Fruit fly (Drosophila melanogaster): ENCODE data around the gene muc.

The muc gene

DNA sequence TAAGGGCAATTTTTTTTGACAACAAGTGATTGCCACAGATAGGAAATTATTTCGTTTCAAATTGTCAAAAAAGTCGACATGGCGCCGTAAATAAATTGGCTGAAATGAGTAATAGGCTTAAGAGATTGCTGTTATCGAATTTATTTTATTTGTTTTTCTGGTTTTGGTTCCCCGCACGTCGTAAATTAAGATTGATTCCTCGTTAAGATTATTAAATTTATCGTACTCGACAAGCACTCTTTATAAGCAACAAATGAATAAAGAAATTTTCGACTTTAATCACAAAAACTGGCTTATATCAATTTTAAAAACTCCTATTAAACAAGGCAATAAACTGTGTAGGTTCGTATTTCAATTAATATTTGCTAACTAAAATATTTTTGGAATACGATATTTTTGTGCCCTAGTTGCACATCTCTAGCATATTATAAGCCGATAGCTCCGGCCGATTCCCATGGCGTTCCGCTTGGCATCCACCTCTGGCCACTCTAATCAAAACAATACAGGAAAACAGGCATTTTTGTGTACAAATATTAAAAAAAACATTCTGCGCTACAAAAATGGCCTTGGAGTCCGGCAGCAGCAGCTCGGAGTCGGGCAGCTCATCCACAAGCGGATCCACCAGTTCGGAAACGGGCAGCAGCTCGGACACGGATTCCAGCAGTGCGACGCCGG is 14.6 kb upstream of the muc start, which contains the start of gene chm (continued):
- no peak for TF ChIP-seq Jarid2 (GFP tag; optimal IDR thresholded peaks at IDR 0.05)
- peak; percentile 17 for TF ChIP-seq CG15696 (tag; optimal IDR thresholded peaks at IDR 0.05)
- no peak for TF ChIP-seq CG15269 (tag; optimal IDR thresholded peaks at IDR 0.05)
- TF ChIP-seq ci (GFP tag; IDR thresholded peaks at IDR 0.05), result no peak
- TF ChIP-seq nerfin-2 (GFP tag; IDR thresholded peaks at IDR 0.05; ENCODE audit: partially characterized antibody), result peak; percentile 76
- no peak for TF ChIP-seq seq (GFP tag; IDR thresholded peaks at IDR 0.05)
- TF ChIP-seq CG10543 (GFP tag; optimal IDR thresholded peaks at IDR 0.05), result peak; percentile 0
- TF ChIP-seq Ets65A (GFP tag), result peak; percentile 87
- peak; percentile 3 for TF ChIP-seq shn (GFP tag; optimal IDR thresholded peaks at IDR 0.05)
- no peak for TF ChIP-seq run (tag; optimal IDR thresholded peaks at IDR 0.05)
- peak; percentile 77 for TF ChIP-seq hb (GFP tag; IDR thresholded peaks at IDR 0.05; ENCODE audit: partially characterized antibody)
- no peak for TF ChIP-seq CG6683 (GFP tag; optimal IDR thresholded peaks at IDR 0.05)
- TF ChIP-seq CG13287 (GFP tag; IDR thresholded peaks at IDR 0.05; ENCODE audit: partially characterized antibody), result peak; percentile 93
- TF ChIP-seq MBD-R2 (GFP tag; IDR thresholded peaks at IDR 0.05), result peak; percentile 88
- peak; percentile 70 for TF ChIP-seq Rfx (GFP tag; IDR thresholded peaks at IDR 0.05)
- TF ChIP-seq sr (GFP tag; IDR thresholded peaks at IDR 0.05), result no peak
- TF ChIP-seq da (GFP tag; optimal IDR thresholded peaks at IDR 0.05), result no peak
- no peak for TF ChIP-seq cas (GFP tag; IDR thresholded peaks at IDR 0.05)
- 0 out of 2 replicates have a peak, but pooled peaks have one; percentile 27 for TF ChIP-seq CG31441 (GFP tag; IDR thresholded peaks at IDR 0.05)
- peak; percentile 92 for TF ChIP-seq CG6791 (GFP tag; IDR thresholded peaks at IDR 0.05; ENCODE audit: partially characterized antibody)
- TF ChIP-seq CG11504 (tag; optimal IDR thresholded peaks at IDR 0.05), result peak; percentile 52
- peak; percentile 18 for TF ChIP-seq luna (GFP tag; optimal IDR thresholded peaks at IDR 0.05)
- no peak for TF ChIP-seq CG12155 (GFP tag; optimal IDR thresholded peaks at IDR 0.05)
- peak; percentile 60 for TF ChIP-seq HmgZ (tag; optimal IDR thresholded peaks at IDR 0.05)
- 0 out of 2 replicates have a peak, but pooled peaks have one; percentile 9 for TF ChIP-seq ap (GFP tag; IDR thresholded peaks at IDR 0.05)
- TF ChIP-seq fu2 (GFP tag; optimal IDR thresholded peaks at IDR 0.05), result peak; percentile 4
- TF ChIP-seq insv (GFP tag; optimal IDR thresholded peaks at IDR 0.05), result peak in 1 of 2 experiments; percentile 6
- no peak for TF ChIP-seq CG9609 (GFP tag; optimal IDR thresholded peaks at IDR 0.05)
- TF ChIP-seq Dek (tag; optimal IDR thresholded peaks at IDR 0.05), result peak; percentile 8
- TF ChIP-seq CG30020 (tag; optimal IDR thresholded peaks at IDR 0.05), result peak; percentile 55
- no peak for TF ChIP-seq eve (GFP tag; optimal IDR thresholded peaks at IDR 0.05)
- TF ChIP-seq CG15479 (GFP tag; optimal IDR thresholded peaks at IDR 0.05), result no peak
- TF ChIP-seq br (optimal IDR thresholded peaks at IDR 0.05), result no peak
- peak; percentile 47 for TF ChIP-seq CG17829 (tag; optimal IDR thresholded peaks at IDR 0.05)
- peak; percentile 49 for TF ChIP-seq Sin3A (optimal IDR thresholded peaks at IDR 0.05)
- TF ChIP-seq pfk (GFP tag; optimal IDR thresholded peaks at IDR 0.05), result peak; percentile 53
- TF ChIP-seq YL-1 (GFP tag; optimal IDR thresholded peaks at IDR 0.05), result peak; percentile 27
- peak in 1 of 2 experiments; percentile 28 for TF ChIP-seq chif (GFP tag; optimal IDR thresholded peaks at IDR 0.05)
- peak; percentile 75 for TF ChIP-seq mld (GFP tag; IDR thresholded peaks at IDR 0.05; ENCODE audit: partially characterized antibody)
- peak; percentile 22 for TF ChIP-seq her (GFP tag; optimal IDR thresholded peaks at IDR 0.05)
- peak; percentile 33 for TF ChIP-seq unpg (GFP tag; optimal IDR thresholded peaks at IDR 0.05)
- peak; percentile 41 for TF ChIP-seq B-H2 (GFP tag; optimal IDR thresholded peaks at IDR 0.05)
- TF ChIP-seq CG2678 (tag; optimal IDR thresholded peaks at IDR 0.05), result no peak
- TF ChIP-seq CG11247 (GFP tag; IDR thresholded peaks at IDR 0.05), result 0 out of 2 replicates have a peak, but pooled peaks have one; percentile 41
- no peak for TF ChIP-seq wek (GFP tag; optimal IDR thresholded peaks at IDR 0.05)
- peak; percentile 67; the same call in 1 of the 2 replicates for TF ChIP-seq NFAT (GFP tag; IDR thresholded peaks at IDR 0.05)
- TF ChIP-seq MESR4 (GFP tag; optimal IDR thresholded peaks at IDR 0.05), result peak; percentile 65
- no peak for TF ChIP-seq CG33557 (GFP tag; optimal IDR thresholded peaks at IDR 0.05)
- no peak for TF ChIP-seq CG9437 (GFP tag; optimal IDR thresholded peaks at IDR 0.05)
- no peak for TF ChIP-seq Asciz (GFP tag; optimal IDR thresholded peaks at IDR 0.05)

Measured in whole organism, embryonic.